Worm (Caenorhabditis elegans) whole organism, young adult: Measurements from ENCODE around the gene npr-40.

Source experiments
- B0019.2 ChIP-seq: fragments of 200-800 bp; sonication (Bioruptor generic); conservative IDR thresholded peaks from 2 replicates; pipeline ENCODE4 v1.3.6; 2022; ENCODE audit warnings: missing genetic modification reagents, missing genetic modification characterization, missing compliant biosample characterization
- B0035.1 ChIP-seq: sonication (generic microtip); optimal IDR thresholded peaks from 2 replicates; lab custom pipeline; 2016; ENCODE audit warnings: missing genetic modification characterization, mild to moderate bottlenecking, missing compliant biosample characterization, missing genotype, missing genetic modification reagents
- B0261.1 ChIP-seq: sonication (generic microtip); optimal IDR thresholded peaks from 2 replicates; lab custom pipeline; 2016; ENCODE audit warnings: mild to moderate bottlenecking, missing genetic modification characterization, moderate library complexity, missing compliant biosample characterization
- C17E4.6 ChIP-seq: fragments of 200-800 bp; sonication (Bioruptor generic); IDR thresholded peaks from 2 replicates; pipeline ENCODE4 v1.3.6; 2022; ENCODE audit warnings: missing genetic modification reagents, missing genetic modification characterization, missing compliant biosample characterization
- D2030.7 ChIP-seq: fragments of 200-800 bp; sonication (Bioruptor generic); IDR thresholded peaks from 2 replicates; pipeline ENCODE4 v1.3.6; 2022; ENCODE audit warnings: missing genetic modification reagents, missing genetic modification characterization, missing compliant biosample characterization
- F22D6.2 ChIP-seq: sonication (generic microtip); optimal IDR thresholded peaks from 2 replicates; lab custom pipeline; 2016; ENCODE audit warnings: mild to moderate bottlenecking, missing genetic modification characterization, missing compliant biosample characterization
- F33H1.4 ChIP-seq: fragments of 200-800 bp; sonication (Bioruptor generic); IDR thresholded peaks from 2 replicates; pipeline ENCODE4 v1.3.6; 2022; ENCODE audit warnings: missing genetic modification reagents, missing genetic modification characterization, missing compliant biosample characterization
- F55B11.4 ChIP-seq: sonication (generic microtip); optimal IDR thresholded peaks from 2 replicates; lab custom pipeline; 2016; ENCODE audit warnings: missing compliant biosample characterization, missing genetic modification characterization, borderline replicate concordance; ENCODE audit not compliant: insufficient read depth
- F57C9.4 ChIP-seq: sonication (generic microtip); optimal IDR thresholded peaks from 2 replicates; lab custom pipeline; 2017; ENCODE audit warnings: mild to moderate bottlenecking, missing genetic modification characterization, missing compliant biosample characterization
- Y53G8AR.9 ChIP-seq: fragments of 200-800 bp; sonication (Bioruptor generic); conservative IDR thresholded peaks from 2 replicates; pipeline ENCODE4 v1.3.6; 2022; ENCODE audit warnings: missing genetic modification reagents, missing genetic modification characterization, missing compliant biosample characterization
- Y67H2A.10 ChIP-seq: fragments of 200-800 bp; sonication (Bioruptor generic); conservative IDR thresholded peaks from 2 replicates; pipeline ENCODE4 v1.3.6; 2022; ENCODE audit warnings: missing genetic modification reagents, missing genetic modification characterization, missing compliant biosample characterization
- ama-1 ChIP-seq, 3 experiments: fragments of 150-350 bp in 1 of 3; sonication (generic microtip) in 2 of 3; optimal IDR thresholded peaks; 2 replicates each; lab custom pipeline; 2014 to 2018; ENCODE audit warnings: missing biosample characterization in 2 of 3, missing genetic modification characterization in 2 of 3, missing genetic modification reagents in 2 of 3
- bed-1 ChIP-seq: fragments of 200-800 bp; sonication (Bioruptor generic); IDR thresholded peaks from 2 replicates; pipeline ENCODE4 v1.3.6; 2022; ENCODE audit warnings: missing genetic modification reagents, missing genetic modification characterization, missing compliant biosample characterization
- bed-2 ChIP-seq: fragments of 200-800 bp; sonication (Bioruptor generic); IDR thresholded peaks from 2 replicates; pipeline ENCODE4 v1.3.6; 2022; ENCODE audit warnings: missing genetic modification reagents, missing genetic modification characterization, missing compliant biosample characterization
- ceh-58 ChIP-seq: fragments of 200-800 bp; sonication (Bioruptor generic); IDR thresholded peaks from 2 replicates; pipeline ENCODE4 v1.3.6; 2022; ENCODE audit warnings: missing genetic modification characterization, missing compliant biosample characterization
- ceh-91 ChIP-seq: fragments of 200-800 bp; sonication (Bioruptor generic); IDR thresholded peaks from 2 replicates; pipeline ENCODE4 v1.3.6; 2022; ENCODE audit warnings: missing genetic modification reagents, missing genetic modification characterization, missing compliant biosample characterization
- chd-7 ChIP-seq: sonication (generic microtip); optimal IDR thresholded peaks from 2 replicates; lab custom pipeline; 2016; ENCODE audit warnings: mild to moderate bottlenecking, missing genetic modification characterization, moderate library complexity, missing compliant biosample characterization
- dpff-1 ChIP-seq: sonication (generic microtip); optimal IDR thresholded peaks from 2 replicates; lab custom pipeline; 2017; ENCODE audit warnings: mild to moderate bottlenecking, missing genetic modification characterization, missing compliant biosample characterization
- efl-1 ChIP-seq: fragments of 150-350 bp; optimal IDR thresholded peaks from 2 replicates; lab custom pipeline; 2014; ENCODE audit warnings: missing biosample characterization, missing genetic modification reagents, missing genetic modification characterization
- egrh-3 ChIP-seq: fragments of 200-800 bp; sonication (Bioruptor generic); IDR thresholded peaks from 2 replicates; pipeline ENCODE4 v1.3.6; 2022; ENCODE audit warnings: missing genetic modification reagents, missing genetic modification characterization, missing compliant biosample characterization
- hsf-1 ChIP-seq: fragments of 200-800 bp; sonication (Bioruptor generic); IDR thresholded peaks from 2 replicates; pipeline ENCODE4 v1.3.6; 2022; ENCODE audit warnings: missing genetic modification reagents, missing genetic modification characterization, missing compliant biosample characterization
- lag-1 ChIP-seq: fragments of 200-800 bp; sonication (Bioruptor generic); IDR thresholded peaks from 2 replicates; pipeline ENCODE4 v1.3.6; 2022; ENCODE audit warnings: missing genetic modification reagents, missing genetic modification characterization, missing compliant biosample characterization
- lsl-1 ChIP-seq: fragments of 200-800 bp; sonication (Bioruptor generic); optimal IDR thresholded peaks from 2 replicates; lab custom pipeline; 2018; ENCODE audit warnings: mild to moderate bottlenecking, missing genetic modification characterization, moderate library complexity, missing compliant biosample characterization
- madf-6 ChIP-seq: fragments of 200-800 bp; sonication (Bioruptor generic); IDR thresholded peaks from 2 replicates; pipeline ENCODE4 v1.3.6; 2022; ENCODE audit warnings: missing genetic modification reagents, missing genetic modification characterization, missing compliant biosample characterization
- mel-28 ChIP-seq: sonication (generic microtip); optimal IDR thresholded peaks from 2 replicates; lab custom pipeline; 2016; ENCODE audit warnings: borderline replicate concordance, mild to moderate bottlenecking, missing genetic modification characterization, missing compliant biosample characterization
- nfya-1 ChIP-seq: sonication (generic microtip); optimal IDR thresholded peaks from 2 replicates; lab custom pipeline; 2017; ENCODE audit warnings: antibody characterized with exemption, missing compliant biosample characterization, missing genetic modification characterization, borderline replicate concordance; ENCODE audit not compliant: insufficient read depth
- nfyb-1 ChIP-seq: fragments of 200-800 bp; sonication (Bioruptor generic); IDR thresholded peaks from 2 replicates; pipeline ENCODE4 v1.3.6; 2022; ENCODE audit warnings: missing genetic modification reagents, missing genetic modification characterization, missing compliant biosample characterization
- nhr-179 ChIP-seq: sonication (generic microtip); optimal IDR thresholded peaks from 2 replicates; lab custom pipeline; 2016; ENCODE audit warnings: mild to moderate bottlenecking, missing genetic modification characterization, missing compliant biosample characterization
- nhr-27 ChIP-seq: fragments of 200-800 bp; sonication (Bioruptor generic); optimal IDR thresholded peaks from 2 replicates; lab custom pipeline; 2018; ENCODE audit warnings: mild to moderate bottlenecking, missing genetic modification characterization, moderate library complexity, missing compliant biosample characterization
- rcor-1 ChIP-seq: fragments of 200-800 bp; sonication (Bioruptor generic); IDR thresholded peaks from 2 replicates; pipeline ENCODE4 v1.3.6; 2022; ENCODE audit warnings: missing genetic modification reagents, missing genetic modification characterization, missing compliant biosample characterization
- rpc-1 ChIP-seq, 2 experiments: fragments of 150-350 bp in 1 of 2; sonication (generic microtip) in 1 of 2; optimal IDR thresholded peaks; 2 replicates each; lab custom pipeline; 2014 to 2018; ENCODE audit warnings: missing biosample characterization in 1 of 2, missing genetic modification characterization in 1 of 2, missing genetic modification reagents in 1 of 2, missing genotype in 1 of 2
- snpc-4 ChIP-seq, 5 experiments: fragments of 150-350 bp in 1 of 5; sonication (generic microtip) in 4 of 5; optimal IDR thresholded peaks; 2 replicates each; lab custom pipeline; 2014 to 2018; ENCODE audit warnings: missing genetic modification characterization in 5 of 5, missing biosample characterization in 3 of 5, antibody characterized with exemption in 2 of 5, mild to moderate bottlenecking in 2 of 5, missing compliant biosample characterization in 2 of 5, missing genotype in 2 of 5, moderate library complexity in 2 of 5, missing genetic modification reagents in 1 of 5
- tbp1 ChIP-seq: fragments of 200-800 bp; sonication (Bioruptor generic); optimal IDR thresholded peaks from 2 replicates; lab custom pipeline; 2018; ENCODE audit warnings: mild to moderate bottlenecking, missing genetic modification characterization, missing compliant biosample characterization
- unc-130 ChIP-seq: sonication (generic microtip); optimal IDR thresholded peaks from 2 replicates; lab custom pipeline; 2016; ENCODE audit warnings: missing genetic modification reagents, missing genetic modification characterization, missing compliant biosample characterization
- zim-3 ChIP-seq: sonication (generic microtip); optimal IDR thresholded peaks from 2 replicates; lab custom pipeline; 2017; ENCODE audit warnings: mild to moderate bottlenecking, missing genetic modification characterization, moderate library complexity, missing compliant biosample characterization
- ztf-26 ChIP-seq: sonication (generic microtip); optimal IDR thresholded peaks from 2 replicates; lab custom pipeline; 2017; ENCODE audit warnings: missing genetic modification characterization, missing compliant biosample characterization
- ztf-28 ChIP-seq: fragments of 200-800 bp; sonication (Bioruptor generic); IDR thresholded peaks from 2 replicates; pipeline ENCODE4 v1.3.6; 2022; ENCODE audit warnings: missing genetic modification reagents, missing genetic modification characterization, missing compliant biosample characterization
- ztf-6 ChIP-seq: fragments of 200-800 bp; sonication (Bioruptor generic); IDR thresholded peaks from 2 replicates; pipeline ENCODE4 v1.3.6; 2022; ENCODE audit warnings: missing genetic modification reagents, missing genetic modification characterization, missing compliant biosample characterization

The npr-40 gene

ce11 chrX:14951797-14952196, 33.2 kb downstream of the npr-40 start:
- TF ChIP-seq B0035.1 (tag; lab: Kevin White, UChicago) (no peak), snpc-4 (GFP tag; optimal IDR thresholded peaks at IDR 0.05; lab: Kevin White, UChicago) (no peak), snpc-4 (tag; optimal IDR thresholded peaks at IDR 0.05; lab: Kevin White, UChicago) (peak in 1 of 4 experiments; percentile 36), F22D6.2 (tag; lab: Kevin White, UChicago) (no peak), D2030.7 (peak; percentile 25; the same call in 1 of the 2 replicates), unc-130 (GFP tag; lab: Kevin White, UChicago) (no peak), rpc-1 (optimal IDR thresholded peaks at IDR 0.05; lab: Kevin White, UChicago) (peak; percentile 37), rpc-1 (tag; optimal IDR thresholded peaks at IDR 0.05; lab: Kevin White, UChicago) (peak; percentile 65), tbp1 (GFP tag; lab: Kevin White, UChicago) (peak; percentile 6)

ce11 chrX:14954548-14954947, 35.9 kb downstream of the npr-40 start, which contains the start of gene pag-3:
Gene pag-3 (minus strand): TSS chrX:14954648.
- no peak for TF ChIP-seq Y67H2A.10 (GFP tag; lab: Robert Waterston, UW)
- no peak for TF ChIP-seq zim-3 (tag; lab: Kevin White, UChicago)

- TF ChIP-seq nhr-27 (tag; lab: Kevin White, UChicago) (no peak), Y53G8AR.9 (GFP tag; lab: Robert Waterston, UW) (no peak), hsf-1 (GFP tag; lab: Robert Waterston, UW) (no peak), bed-2 (GFP tag; lab: Robert Waterston, UW) (no peak)
These were observed 38.5 kb downstream of the npr-40 start for ce11 chrX:14957176-14957575.

- TF ChIP-seq F33H1.4 (GFP tag; lab: Robert Waterston, UW), result no peak
- TF ChIP-seq madf-6 (GFP tag; lab: Robert Waterston, UW), result no peak
- TF ChIP-seq hsf-1 (GFP tag; lab: Robert Waterston, UW), result no peak
- no peak for TF ChIP-seq ceh-91 (GFP tag; lab: Robert Waterston, UW)
- no peak for TF ChIP-seq F55B11.4 (tag; lab: Kevin White, UChicago)
- no peak for TF ChIP-seq bed-1 (GFP tag; lab: Robert Waterston, UW)
- no peak for TF ChIP-seq B0019.2 (GFP tag; lab: Robert Waterston, UW)
- no peak for TF ChIP-seq D2030.7
- no peak for TF ChIP-seq bed-2 (GFP tag; lab: Robert Waterston, UW)
- no peak for TF ChIP-seq rpc-1 (optimal IDR thresholded peaks at IDR 0.05; lab: Kevin White, UChicago)
- no peak for TF ChIP-seq rpc-1 (tag; optimal IDR thresholded peaks at IDR 0.05; lab: Kevin White, UChicago)
- no peak for TF ChIP-seq nfyb-1 (GFP tag; lab: Robert Waterston, UW)
- no peak for TF ChIP-seq rcor-1 (GFP tag; lab: Robert Waterston, UW)
- no peak for TF ChIP-seq ztf-6 (GFP tag; lab: Robert Waterston, UW)
- TF ChIP-seq ama-1 (optimal IDR thresholded peaks at IDR 0.05; lab: Kevin White, UChicago), result no peak
- no peak for TF ChIP-seq ama-1 (GFP tag; optimal IDR thresholded peaks at IDR 0.05; lab: Kevin White, UChicago)
- no peak for TF ChIP-seq B0261.1 (tag; lab: Kevin White, UChicago)
- no peak for TF ChIP-seq ztf-26 (tag; lab: Kevin White, UChicago)
These were observed 39.8 kb downstream of the npr-40 start for ce11 chrX:14958401-14958800.

ce11 chrX:14959393-14960073, 40.9 kb downstream of the npr-40 start:
- TF ChIP-seq C17E4.6 (GFP tag; lab: Robert Waterston, UW), result no peak
- TF ChIP-seq lsl-1 (GFP tag; lab: Kevin White, UChicago), result no peak
- no peak for TF ChIP-seq chd-7 (tag; lab: Kevin White, UChicago)
- TF ChIP-seq snpc-4 (GFP tag; optimal IDR thresholded peaks at IDR 0.05; lab: Kevin White, UChicago), result no peak
- no peak for TF ChIP-seq snpc-4 (tag; optimal IDR thresholded peaks at IDR 0.05; lab: Kevin White, UChicago)
- no peak for TF ChIP-seq egrh-3 (GFP tag; lab: Robert Waterston, UW)
- no peak for TF ChIP-seq madf-6 (GFP tag; lab: Robert Waterston, UW)
- no peak for TF ChIP-seq F57C9.4 (tag; lab: Kevin White, UChicago)
- no peak for TF ChIP-seq efl-1 (GFP tag; lab: Kevin White, UChicago)
- no peak for TF ChIP-seq nhr-179
- TF ChIP-seq mel-28 (tag; lab: Kevin White, UChicago), result no peak
- TF ChIP-seq ceh-58 (GFP tag; lab: Robert Waterston, UW), result no peak
- no peak for TF ChIP-seq rpc-1 (optimal IDR thresholded peaks at IDR 0.05; lab: Kevin White, UChicago)
- TF ChIP-seq rpc-1 (tag; optimal IDR thresholded peaks at IDR 0.05; lab: Kevin White, UChicago), result no peak
- TF ChIP-seq dpff-1 (tag; lab: Kevin White, UChicago), result no peak
- TF ChIP-seq lag-1 (GFP tag; lab: Robert Waterston, UW), result no peak
- no peak for TF ChIP-seq ztf-28 (GFP tag; lab: Robert Waterston, UW)
- no peak for TF ChIP-seq nfya-1 (tag; lab: Kevin White, UChicago)
